Worm (Caenorhabditis elegans): ENCODE measurements around the gene R08C7.12.
A peak's percentile ranks its signal among the peaks of the same experiment; 100 is the strongest.

R08C7.12 gene

ce11 chrIV:4408714-4409113 lies 40.8 kb upstream of the R08C7.12 start:
- TF ChIP-seq egl-5 (tag; optimal IDR thresholded peaks at IDR 0.05) (no peak), ama-1 (optimal IDR thresholded peaks at IDR 0.05) (peak; percentile 15)

- TF ChIP-seq nhr-67 (tag; optimal IDR thresholded peaks at IDR 0.05) (no peak), nfya-1 (tag; optimal IDR thresholded peaks at IDR 0.05; ENCODE audit: insufficient read depth) (no peak), ceh-28 (tag; optimal IDR thresholded peaks at IDR 0.05) (no peak), nhr-23 (tag; optimal IDR thresholded peaks at IDR 0.05) (no peak), pha-4 (tag; optimal IDR thresholded peaks at IDR 0.05) (no peak), snpc-4 (tag; optimal IDR thresholded peaks at IDR 0.05) (no peak), unc-62 (GFP tag; optimal IDR thresholded peaks at IDR 0.05) (no peak), nhr-237 (tag; optimal IDR thresholded peaks at IDR 0.05) (no peak), jun-1 (tag; optimal IDR thresholded peaks at IDR 0.05) (no peak), elt-3 (tag; optimal IDR thresholded peaks at IDR 0.05) (no peak), ztf-4 (tag; optimal IDR thresholded peaks at IDR 0.05) (no peak), lin-39 (tag; optimal IDR thresholded peaks at IDR 0.05) (no peak), nhr-76 (tag; optimal IDR thresholded peaks at IDR 0.05) (no peak), hmg-11 (tag; optimal IDR thresholded peaks at IDR 0.05) (no peak), unc-39 (tag; optimal IDR thresholded peaks at IDR 0.05) (no peak), ZK546.5 (tag; optimal IDR thresholded peaks at IDR 0.05) (no peak), nhr-11 (tag; optimal IDR thresholded peaks at IDR 0.05) (no peak), mdl-1 (tag; optimal IDR thresholded peaks at IDR 0.05) (no peak)
Measured at ce11 chrIV:4410526-4410925, 39.0 kb upstream of the R08C7.12 start.

ce11 chrIV:4411311-4411947 lies 38.1 kb upstream of the R08C7.12 start:
- TF ChIP-seq lsy-12 (tag; optimal IDR thresholded peaks at IDR 0.05) (no peak), aly-2 (tag; optimal IDR thresholded peaks at IDR 0.05) (no peak), pha-4 (tag; optimal IDR thresholded peaks at IDR 0.05) (no peak), jun-1 (tag; optimal IDR thresholded peaks at IDR 0.05) (no peak), mml-1 (tag; optimal IDR thresholded peaks at IDR 0.05) (no peak), hmg-11 (tag; optimal IDR thresholded peaks at IDR 0.05) (no peak)

- TF ChIP-seq pqm-1 (tag; optimal IDR thresholded peaks at IDR 0.05) (no peak), aly-2 (tag; optimal IDR thresholded peaks at IDR 0.05) (no peak), ceh-16 (tag; optimal IDR thresholded peaks at IDR 0.05) (no peak), hmg-11 (tag; optimal IDR thresholded peaks at IDR 0.05) (no peak), ceh-9 (tag; optimal IDR thresholded peaks at IDR 0.05) (no peak), ceh-82 (tag; optimal IDR thresholded peaks at IDR 0.05) (no peak), nhr-25 (tag; optimal IDR thresholded peaks at IDR 0.05) (no peak), nfya-1 (tag; optimal IDR thresholded peaks at IDR 0.05; ENCODE audit: insufficient read depth) (no peak), fkh-10 (GFP tag; optimal IDR thresholded peaks at IDR 0.05) (no peak), daf-12 (tag; optimal IDR thresholded peaks at IDR 0.05) (no peak), nhr-237 (tag; optimal IDR thresholded peaks at IDR 0.05) (no peak), fkh-2 (tag; optimal IDR thresholded peaks at IDR 0.05) (no peak), sea-2 (GFP tag; optimal IDR thresholded peaks at IDR 0.05) (no peak), nhr-76 (tag; optimal IDR thresholded peaks at IDR 0.05) (no peak), zag-1 (tag; optimal IDR thresholded peaks at IDR 0.05) (no peak), nhr-67 (tag; optimal IDR thresholded peaks at IDR 0.05) (no peak)
Measured at ce11 chrIV:4411948-4412335, 37.6 kb upstream of the R08C7.12 start.

ce11 chrIV:4413114-4413513 lies 36.4 kb upstream of the R08C7.12 start:
- no peak for TF ChIP-seq egl-27 (tag; optimal IDR thresholded peaks at IDR 0.05)
- TF ChIP-seq nhr-76 (tag; optimal IDR thresholded peaks at IDR 0.05), result no peak
- no peak for TF ChIP-seq jun-1 (tag; optimal IDR thresholded peaks at IDR 0.05)
- no peak for TF ChIP-seq elt-3 (tag; optimal IDR thresholded peaks at IDR 0.05)
- no peak for TF ChIP-seq sea-2 (GFP tag; optimal IDR thresholded peaks at IDR 0.05)
- TF ChIP-seq fkh-10 (GFP tag; optimal IDR thresholded peaks at IDR 0.05), result no peak
- no peak for TF ChIP-seq eor-1 (tag; optimal IDR thresholded peaks at IDR 0.05)
- TF ChIP-seq R02D3.7 (tag; optimal IDR thresholded peaks at IDR 0.05), result no peak
- no peak for TF ChIP-seq daf-12 (tag; optimal IDR thresholded peaks at IDR 0.05)
- TF ChIP-seq ama-1 (optimal IDR thresholded peaks at IDR 0.05), result no peak
- TF ChIP-seq elt-2 (tag; optimal IDR thresholded peaks at IDR 0.05), result no peak
- no peak for TF ChIP-seq lin-39 (tag; optimal IDR thresholded peaks at IDR 0.05)
- no peak for TF ChIP-seq ztf-4 (tag; optimal IDR thresholded peaks at IDR 0.05)
- no peak for TF ChIP-seq skn-1 (tag; optimal IDR thresholded peaks at IDR 0.05)
- no peak for TF ChIP-seq tbx-2 (tag; optimal IDR thresholded peaks at IDR 0.05)
- TF ChIP-seq nhr-25 (tag; optimal IDR thresholded peaks at IDR 0.05), result no peak
- no peak for TF ChIP-seq hmg-11 (tag; optimal IDR thresholded peaks at IDR 0.05)

Measured in whole organism, L3 larva.